Fruit fly (Drosophila melanogaster) whole organism, embryonic: ENCODE data around the gene Cpr5C.

Experiments
- Antp ChIP-seq: fragments of 200-800 bp; sonication (Bioruptor generic); optimal IDR thresholded peaks from 3 replicates; lab custom pipeline; 2016; ENCODE audit warnings: missing biosample characterization, missing genetic modification characterization
- Atf6 ChIP-seq: fragments of 200-800 bp; sonication (Bioruptor generic); IDR thresholded peaks from 2 replicates; pipeline ENCODE4 v1.3.6; 2022; ENCODE audit warnings: missing biosample characterization, missing genetic modification characterization
- Awh ChIP-seq: fragments of 200-800 bp; sonication (Bioruptor generic); IDR thresholded peaks from 2 replicates; pipeline ENCODE4, ENCODE4 v1.3.6; 2022; ENCODE audit warnings: missing biosample characterization, missing genetic modification characterization
- CG10267 ChIP-seq: fragments of 200-800 bp; sonication (Bioruptor generic); optimal IDR thresholded peaks from 2 replicates; lab custom pipeline; 2018; ENCODE audit warnings: missing biosample characterization, mild to moderate bottlenecking, missing genetic modification characterization, moderate library complexity
- CG12071 ChIP-seq: fragments of 200-800 bp; sonication (Bioruptor generic); optimal IDR thresholded peaks from 3 replicates; lab custom pipeline; 2018; ENCODE audit warnings: missing biosample characterization, mild to moderate bottlenecking, missing genetic modification characterization
- CG1602 ChIP-seq: fragments of 200-800 bp; sonication (Bioruptor generic); optimal IDR thresholded peaks from 3 replicates; lab custom pipeline; 2016; ENCODE audit warnings: missing biosample characterization, missing genetic modification characterization
- CG1647 ChIP-seq: fragments of 200-800 bp; sonication (Bioruptor generic); optimal IDR thresholded peaks from 3 replicates; lab custom pipeline; 2016; ENCODE audit warnings: missing biosample characterization, missing genetic modification characterization
- CG17568 ChIP-seq: fragments of 200-800 bp; sonication (Bioruptor generic); optimal IDR thresholded peaks from 2 replicates; lab custom pipeline; 2018; ENCODE audit warnings: missing biosample characterization, mild to moderate bottlenecking, missing genetic modification characterization, moderate library complexity
- CG17612 ChIP-seq: fragments of 200-800 bp; sonication (Bioruptor generic); IDR thresholded peaks from 2 replicates; pipeline ENCODE4 v1.3.6; 2022; ENCODE audit warnings: missing biosample characterization, missing genetic modification characterization
- CG18764 ChIP-seq: fragments of 200-800 bp; sonication (Bioruptor generic); optimal IDR thresholded peaks from 3 replicates; lab custom pipeline; 2016; ENCODE audit warnings: missing biosample characterization, missing genetic modification characterization
- CG2889 ChIP-seq: fragments of 200-800 bp; sonication (Bioruptor generic); IDR thresholded peaks from 3 replicates; pipeline ENCODE4 v1.3.6; 2022; ENCODE audit warnings: missing biosample characterization, missing genetic modification characterization
- CG30020 ChIP-seq: fragments of 200-800 bp; optimal IDR thresholded peaks from 2 replicates; lab custom pipeline; 2019; ENCODE audit warnings: missing biosample characterization, mild to moderate bottlenecking, missing genetic modification characterization, moderate library complexity
- CG3163 ChIP-seq: fragments of 200-800 bp; sonication (Bioruptor generic); optimal IDR thresholded peaks from 3 replicates; lab custom pipeline; 2016; ENCODE audit warnings: missing biosample characterization, missing genetic modification characterization
- CG32767 ChIP-seq: fragments of 200-800 bp; sonication (Bioruptor generic); IDR thresholded peaks from 2 replicates; pipeline ENCODE4 v1.3.6; 2022; ENCODE audit warnings: missing biosample characterization, missing genetic modification characterization
- CG34422 ChIP-seq: fragments of 200-800 bp; sonication (Bioruptor generic); IDR thresholded peaks from 3 replicates; pipeline ENCODE4 v1.3.6; 2022; ENCODE audit warnings: missing biosample characterization, missing genetic modification characterization
- CG4282 ChIP-seq: fragments of 200-800 bp; sonication (Bioruptor generic); optimal IDR thresholded peaks from 2 replicates; lab custom pipeline; 2016; ENCODE audit warnings: missing biosample characterization, missing genetic modification characterization
- CG43689 ChIP-seq: fragments of 200-800 bp; sonication (Bioruptor generic); IDR thresholded peaks from 2 replicates; pipeline ENCODE4 v1.3.6; 2022; ENCODE audit warnings: missing biosample characterization, missing genetic modification characterization
- CG4854 ChIP-seq: fragments of 200-800 bp; sonication (Bioruptor generic); optimal IDR thresholded peaks from 2 replicates; lab custom pipeline; 2016; ENCODE audit warnings: missing biosample characterization, missing genetic modification characterization, inconsistent platforms
- CG6683 ChIP-seq: fragments of 200-800 bp; sonication (Bioruptor generic); optimal IDR thresholded peaks from 2 replicates; lab custom pipeline; 2017; ENCODE audit warnings: missing biosample characterization, mild to moderate bottlenecking, missing genetic modification characterization, missing genetic modification reagents
- CG6854 ChIP-seq: fragments of 200-800 bp; sonication (Bioruptor generic); optimal IDR thresholded peaks from 3 replicates; lab custom pipeline; 2017; ENCODE audit warnings: missing biosample characterization, mild to moderate bottlenecking, missing genetic modification characterization
- CG7556 ChIP-seq: fragments of 200-800 bp; sonication (Bioruptor generic); optimal IDR thresholded peaks from 2 replicates; lab custom pipeline; 2017; ENCODE audit warnings: missing biosample characterization, mild to moderate bottlenecking, missing genetic modification characterization
- CG7745 ChIP-seq: fragments of 200-800 bp; sonication (Bioruptor generic); optimal IDR thresholded peaks from 2 replicates; lab custom pipeline; 2018; ENCODE audit warnings: missing biosample characterization, mild to moderate bottlenecking, missing genetic modification characterization, moderate library complexity
- Chrac-16 ChIP-seq: fragments of 200-800 bp; sonication (Bioruptor generic); optimal IDR thresholded peaks from 3 replicates; lab custom pipeline; 2016; ENCODE audit warnings: missing biosample characterization, missing genetic modification characterization
- CkIIα-i1 ChIP-seq: fragments of 200-800 bp; sonication (Bioruptor generic); IDR thresholded peaks from 2 replicates; pipeline ENCODE4 v1.3.6; 2022; ENCODE audit warnings: missing biosample characterization, missing genetic modification characterization
- Dek ChIP-seq: fragments of 200-800 bp; sonication (Bioruptor generic); optimal IDR thresholded peaks from 3 replicates; lab custom pipeline; 2019; ENCODE audit warnings: missing biosample characterization, mild to moderate bottlenecking, missing genetic modification characterization, moderate library complexity
- Dll ChIP-seq: fragments of 200-800 bp; sonication (Bioruptor generic); IDR thresholded peaks from 4 replicates; pipeline ENCODE4 v1.3.6; 2022; ENCODE audit warnings: missing biosample characterization, missing genetic modification characterization; ENCODE audit not compliant: partially characterized antibody
- Doc2 ChIP-seq: fragments of 200-800 bp; sonication (Bioruptor generic); IDR thresholded peaks from 2 replicates; pipeline ENCODE4 v1.3.6; 2022; ENCODE audit warnings: missing biosample characterization, missing genetic modification characterization
- Lpt ChIP-seq: fragments of >200 bp; optimal IDR thresholded peaks from 2 replicates; lab custom pipeline; 2018; ENCODE audit warnings: missing biosample characterization, missing genetic modification characterization
- Myb ChIP-seq: fragments of 200-800 bp; sonication (Bioruptor generic); optimal IDR thresholded peaks from 2 replicates; lab custom pipeline; 2016; ENCODE audit warnings: missing biosample characterization, missing genetic modification characterization
- Poxn ChIP-seq: fragments of 200-800 bp; sonication (Bioruptor generic); IDR thresholded peaks from 2 replicates; pipeline ENCODE4 v1.3.6; 2022; ENCODE audit warnings: missing biosample characterization, missing genetic modification characterization
- Rfx ChIP-seq: fragments of 200-800 bp; sonication (Bioruptor generic); IDR thresholded peaks from 2 replicates; pipeline ENCODE4 v1.3.6; 2022; ENCODE audit warnings: missing biosample characterization, missing genetic modification characterization
- Tbp ChIP-seq: fragments of >200 bp; optimal IDR thresholded peaks from 2 replicates; lab custom pipeline; 2018; ENCODE audit warnings: missing biosample characterization, missing genetic modification characterization
- ase ChIP-seq: fragments of 200-800 bp; sonication (Bioruptor generic); IDR thresholded peaks from 3 replicates; pipeline ENCODE4 v1.3.6; 2022; ENCODE audit warnings: missing biosample characterization, missing genetic modification characterization
- ci ChIP-seq: fragments of 200-800 bp; sonication (Bioruptor generic); IDR thresholded peaks from 3 replicates; pipeline ENCODE4 v1.3.6; 2022; ENCODE audit warnings: missing biosample characterization, missing genetic modification characterization
- dan ChIP-seq: fragments of 200-800 bp; sonication (Bioruptor generic); IDR thresholded peaks from 2 replicates; pipeline ENCODE4 v1.3.6; 2022; ENCODE audit warnings: missing biosample characterization, missing genetic modification characterization
- dmrt11E ChIP-seq: fragments of 200-800 bp; sonication (Bioruptor generic); optimal IDR thresholded peaks from 3 replicates; lab custom pipeline; 2018; ENCODE audit warnings: missing biosample characterization, mild to moderate bottlenecking, missing genetic modification characterization, moderate library complexity
- dysf ChIP-seq: fragments of 200-800 bp; sonication (Bioruptor generic); IDR thresholded peaks from 3 replicates; pipeline ENCODE4 v1.3.6; 2022; ENCODE audit warnings: missing biosample characterization, missing genetic modification characterization
- fru ChIP-seq: fragments of >200 bp; optimal IDR thresholded peaks from 2 replicates; lab custom pipeline; 2017
- gcm ChIP-seq: fragments of 200-800 bp; sonication (Bioruptor generic); optimal IDR thresholded peaks from 2 replicates; lab custom pipeline; 2019; ENCODE audit warnings: missing biosample characterization, mild to moderate bottlenecking, missing genetic modification characterization, moderate library complexity
- gcm2 ChIP-seq: fragments of 200-800 bp; sonication (Bioruptor generic); optimal IDR thresholded peaks from 2 replicates; lab custom pipeline; 2016; ENCODE audit warnings: missing biosample characterization, missing genetic modification characterization
- gsb ChIP-seq: fragments of 200-800 bp; sonication (Bioruptor generic); IDR thresholded peaks from 2 replicates; pipeline ENCODE4 v1.3.6; 2022; ENCODE audit warnings: missing biosample characterization, missing genetic modification characterization
- kah ChIP-seq: fragments of 200-800 bp; sonication (Bioruptor generic); optimal IDR thresholded peaks from 2 replicates; lab custom pipeline; 2018; ENCODE audit warnings: missing biosample characterization, mild to moderate bottlenecking, missing genetic modification characterization
- mam ChIP-seq: fragments of 200-800 bp; sonication (Bioruptor generic); optimal IDR thresholded peaks from 3 replicates; lab custom pipeline; 2016; ENCODE audit warnings: missing biosample characterization, missing genetic modification characterization
- nau ChIP-seq: fragments of 200-800 bp; sonication (Bioruptor generic); optimal IDR thresholded peaks from 3 replicates; lab custom pipeline; 2017; ENCODE audit warnings: missing biosample characterization, mild to moderate bottlenecking, missing genetic modification characterization, missing genetic modification reagents
- row ChIP-seq: fragments of 200-800 bp; sonication (Bioruptor generic); IDR thresholded peaks from 3 replicates; pipeline ENCODE4 v1.3.6; 2022; ENCODE audit warnings: missing biosample characterization, missing genetic modification characterization
- run ChIP-seq: fragments of 200-800 bp; sonication (Bioruptor generic); optimal IDR thresholded peaks from 3 replicates; lab custom pipeline; 2018; ENCODE audit warnings: missing biosample characterization, mild to moderate bottlenecking, missing genetic modification characterization
- scrt ChIP-seq: fragments of 200-800 bp; sonication (Bioruptor generic); optimal IDR thresholded peaks from 2 replicates; lab custom pipeline; 2018; ENCODE audit warnings: missing biosample characterization, mild to moderate bottlenecking, missing genetic modification characterization, moderate library complexity
- sens-2 ChIP-seq: fragments of 200-800 bp; sonication (Bioruptor generic); IDR thresholded peaks from 2 replicates; pipeline ENCODE4 v1.3.6; 2022; ENCODE audit warnings: missing biosample characterization, missing genetic modification characterization
- seq ChIP-seq: fragments of 200-800 bp; sonication (Bioruptor generic); IDR thresholded peaks from 2 replicates; pipeline ENCODE4 v1.3.6; 2022; ENCODE audit warnings: missing biosample characterization, missing genetic modification characterization
- unc-4 ChIP-seq: fragments of 200-800 bp; sonication (Bioruptor generic); IDR thresholded peaks from 2 replicates; pipeline ENCODE4 v1.3.6; 2022; ENCODE audit warnings: missing biosample characterization, missing genetic modification characterization; ENCODE audit not compliant: partially characterized antibody

Cpr5C gene

DNA sequence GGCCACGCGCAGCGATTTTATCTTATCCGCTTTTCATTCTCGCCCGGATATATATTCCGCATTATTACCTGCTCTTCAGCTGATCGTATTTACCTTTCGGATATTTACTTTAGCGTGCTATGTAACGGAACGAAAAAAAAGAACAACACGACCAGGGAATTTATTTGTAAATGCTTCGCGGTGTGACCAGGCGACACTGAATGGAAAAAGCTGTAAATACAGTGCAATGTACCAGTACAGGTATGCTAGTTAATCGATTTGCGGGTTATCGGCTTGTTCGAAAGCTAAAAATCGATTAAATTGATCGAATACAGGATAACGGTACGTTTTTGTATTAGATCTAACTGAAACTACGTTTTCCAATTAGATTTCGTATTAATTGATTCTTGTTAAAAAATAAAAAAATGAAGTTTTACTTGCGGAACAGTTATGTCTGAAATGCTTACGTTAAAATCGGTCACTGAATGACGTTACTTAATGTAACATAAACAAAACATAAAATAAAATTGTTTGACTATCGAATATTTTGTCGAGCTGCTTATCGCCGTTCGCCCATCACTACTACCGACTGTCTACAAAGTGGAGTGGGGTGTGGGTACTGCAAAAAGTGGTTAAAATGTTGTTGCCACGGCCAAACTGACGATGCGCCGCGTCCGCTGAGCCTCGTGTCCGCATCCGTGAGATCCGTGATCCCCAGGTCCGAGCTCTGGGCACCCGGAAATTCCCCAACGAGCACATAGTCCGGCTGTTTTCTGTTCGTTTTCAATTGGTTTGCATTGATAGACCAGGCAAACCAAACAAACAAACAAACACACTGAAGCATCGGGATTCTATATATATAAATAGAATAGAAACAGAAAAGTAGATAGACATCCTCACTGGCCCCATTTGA lies 40.2 kb upstream of the Cpr5C start, which contains the start of the genes MAPk-Ak2 and CG42699 (continued):
- TF ChIP-seq run (tag; lab: Kevin White, UChicago) = peak; percentile 62
- peak; percentile 80 for TF ChIP-seq seq
- TF ChIP-seq Lpt (GFP tag; lab: Kevin White, UChicago) = no peak
- TF ChIP-seq nau (GFP tag; lab: Kevin White, UChicago) = peak; percentile 90
- peak; percentile 65 for TF ChIP-seq CG4282 (GFP tag; lab: Kevin White, UChicago)
- no peak for TF ChIP-seq Poxn (GFP tag; lab: Robert Waterston, UW)
- TF ChIP-seq ci = peak; percentile 90
- TF ChIP-seq gsb (GFP tag; lab: Robert Waterston, UW) = 0 out of 2 replicates have a peak, but pooled peaks have one; percentile 36
- TF ChIP-seq CG12071 (GFP tag; lab: Kevin White, UChicago) = peak; percentile 83
- TF ChIP-seq CG18764 (GFP tag; lab: Kevin White, UChicago) = peak; percentile 80
- TF ChIP-seq dysf (GFP tag; lab: Robert Waterston, UW) = peak; percentile 31; the same call in 1 of the 3 replicates
- peak; percentile 94 for TF ChIP-seq Awh (GFP tag; lab: Robert Waterston, UW)
- TF ChIP-seq sens-2 (GFP tag; lab: Robert Waterston, UW) = 0 out of 2 replicates have a peak, but pooled peaks have one; percentile 37
- TF ChIP-seq CG6683 = peak; percentile 70
- TF ChIP-seq CG2889 (GFP tag; lab: Robert Waterston, UW) = no peak
- TF ChIP-seq kah (GFP tag; lab: Kevin White, UChicago) = peak; percentile 73
- TF ChIP-seq row (GFP tag; lab: Robert Waterston, UW) = peak; percentile 54
- peak; percentile 76 for TF ChIP-seq CG1647 (GFP tag; lab: Kevin White, UChicago)
- no peak for TF ChIP-seq CkIIα-i1
- TF ChIP-seq ase (GFP tag; lab: Robert Waterston, UW) = no peak
- peak; percentile 68 for TF ChIP-seq CG7745
- TF ChIP-seq Myb (GFP tag; lab: Kevin White, UChicago) = peak; percentile 84
- TF ChIP-seq CG4854 = peak; percentile 72
- peak; percentile 77; the same call in 1 of the 3 replicates for TF ChIP-seq CG34422 (GFP tag; lab: Robert Waterston, UW)
- no peak for TF ChIP-seq CG32767 (GFP tag; lab: Robert Waterston, UW)
- TF ChIP-seq Antp (GFP tag; lab: Kevin White, UChicago) = peak; percentile 53
- TF ChIP-seq Chrac-16 (GFP tag; lab: Kevin White, UChicago) = no peak
- peak; percentile 56 for TF ChIP-seq CG1602 (GFP tag; lab: Kevin White, UChicago)
- TF ChIP-seq Dll (GFP tag; lab: Robert Waterston, UW) = peak; percentile 62; the same call in 2 of the 4 replicates
- peak; percentile 55 for TF ChIP-seq dmrt11E (tag; lab: Kevin White, UChicago)
- peak; percentile 74 for TF ChIP-seq CG6854 (GFP tag; lab: Kevin White, UChicago)
- no peak for TF ChIP-seq fru (lab: Kevin White, UChicago)
- TF ChIP-seq CG17568 (GFP tag; lab: Kevin White, UChicago) = peak; percentile 91
- peak; percentile 75 for TF ChIP-seq gcm (GFP tag; lab: Kevin White, UChicago)
- TF ChIP-seq CG10267 (tag; lab: Kevin White, UChicago) = peak; percentile 46
- peak; percentile 26 for TF ChIP-seq gcm2
- no peak for TF ChIP-seq Tbp (GFP tag; lab: Kevin White, UChicago)
- TF ChIP-seq CG17612 (GFP tag; lab: Robert Waterston, UW) = no peak
- peak; percentile 43 for TF ChIP-seq mam (GFP tag; lab: Kevin White, UChicago)
- TF ChIP-seq scrt (GFP tag; lab: Kevin White, UChicago) = peak; percentile 69
- peak; percentile 67 for TF ChIP-seq CG3163
- TF ChIP-seq CG30020 (tag; lab: Kevin White, UChicago) = peak; percentile 66
- TF ChIP-seq CG7556 (GFP tag; lab: Kevin White, UChicago) = peak; percentile 80
- no peak for TF ChIP-seq dan (GFP tag; lab: Robert Waterston, UW)
- peak; percentile 72; the same call in 1 of the 2 replicates for TF ChIP-seq Rfx
- no peak for TF ChIP-seq Doc2
- TF ChIP-seq CG43689 = peak; percentile 54
- peak; percentile 77 for TF ChIP-seq Atf6
- peak; percentile 65 for TF ChIP-seq unc-4 (GFP tag; lab: Robert Waterston, UW)
- peak; percentile 80 for TF ChIP-seq Dek (tag; lab: Kevin White, UChicago)
